Fruit fly (Drosophila melanogaster): ENCODE measurements around the gene nompC.

nompC gene

dm6 chr2L:5327266-5327621 is 18.8 kb upstream of the nompC start:
- TF ChIP-seq Hr83 (GFP tag; optimal IDR thresholded peaks at IDR 0.05; ENCODE audit: poor library complexity, severe bottlenecking) (no peak), usp (GFP tag; optimal IDR thresholded peaks at IDR 0.05) (no peak), N (GFP tag; optimal IDR thresholded peaks at IDR 0.05) (no peak), dl (GFP tag; optimal IDR thresholded peaks at IDR 0.05; ENCODE audit: insufficient read depth in 1 of 2, partially characterized antibody in 2 of 2) (no peak), psq (GFP tag; optimal IDR thresholded peaks at IDR 0.05) (no peak), Vsx2 (GFP tag; optimal IDR thresholded peaks at IDR 0.05; ENCODE audit: partially characterized antibody) (no peak), dsf (GFP tag; optimal IDR thresholded peaks at IDR 0.05; ENCODE audit: borderline replicate concordance) (no peak), lola (GFP tag; optimal IDR thresholded peaks at IDR 0.05) (no peak), fru (GFP tag; optimal IDR thresholded peaks at IDR 0.05) (no peak), CG9705 (GFP tag; optimal IDR thresholded peaks at IDR 0.05) (no peak), Mio (GFP tag; optimal IDR thresholded peaks at IDR 0.05) (no peak), sage (GFP tag; optimal IDR thresholded peaks at IDR 0.05) (no peak), Abd-B (GFP tag; optimal IDR thresholded peaks at IDR 0.05) (no peak), CrebA (GFP tag; optimal IDR thresholded peaks at IDR 0.05; ENCODE audit: borderline replicate concordance) (no peak), Hnf4 (GFP tag; optimal IDR thresholded peaks at IDR 0.05) (no peak), foxo (GFP tag; optimal IDR thresholded peaks at IDR 0.05) (no peak)

DNA sequence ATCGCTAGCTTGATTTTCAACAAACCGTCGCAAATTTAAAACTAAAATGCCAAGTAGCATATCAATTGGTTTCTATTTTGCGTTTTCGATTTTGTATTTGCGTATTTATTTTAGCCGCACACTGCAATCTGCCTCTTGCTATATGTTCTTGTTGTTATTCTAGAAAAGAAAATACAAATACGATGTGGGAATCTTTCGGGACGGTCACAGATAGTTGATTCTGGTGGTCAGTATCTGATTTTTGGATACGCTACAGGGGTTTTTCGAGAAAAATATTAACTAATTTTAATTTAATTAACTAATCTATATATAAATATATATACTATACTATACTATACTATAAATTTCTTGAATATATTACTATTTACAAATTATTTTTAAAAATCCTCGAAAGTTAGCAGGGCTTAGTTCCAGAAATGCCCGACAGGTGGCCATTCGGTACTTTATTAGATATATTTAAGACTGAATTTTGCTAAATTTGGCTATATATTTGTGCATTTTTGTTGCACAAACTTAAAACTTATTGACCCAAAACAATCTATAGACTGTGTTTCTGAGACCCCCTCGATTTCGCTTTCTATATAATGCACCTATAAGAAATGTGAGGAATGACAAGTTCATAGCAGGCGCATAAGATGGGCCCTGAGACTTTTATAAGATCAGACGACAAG is 17.0 kb upstream of the nompC start, which contains the start of gene CG14022:
Gene CG14022 (minus strand): TSS at position 51 of the 671 bp plus-strand sequence.
- no peak for TF ChIP-seq tai (GFP tag; optimal IDR thresholded peaks at IDR 0.05)
- no peak for TF ChIP-seq CrebA (GFP tag; optimal IDR thresholded peaks at IDR 0.05; ENCODE audit: borderline replicate concordance)
- no peak for TF ChIP-seq pan (optimal IDR thresholded peaks at IDR 0.05)
- no peak for TF ChIP-seq h (GFP tag; optimal IDR thresholded peaks at IDR 0.05)
- TF ChIP-seq HLH106 (tag; optimal IDR thresholded peaks at IDR 0.05) = no peak
- no peak for TF ChIP-seq dsf (GFP tag; optimal IDR thresholded peaks at IDR 0.05; ENCODE audit: borderline replicate concordance)
- no peak for TF ChIP-seq Dif (GFP tag; optimal IDR thresholded peaks at IDR 0.05; ENCODE audit: partially characterized antibody)
- TF ChIP-seq fru (GFP tag; optimal IDR thresholded peaks at IDR 0.05) = no peak
- TF ChIP-seq CG9705 (GFP tag; optimal IDR thresholded peaks at IDR 0.05) = no peak
- TF ChIP-seq lola (GFP tag; optimal IDR thresholded peaks at IDR 0.05) = no peak
- TF ChIP-seq N (GFP tag; optimal IDR thresholded peaks at IDR 0.05) = no peak
- TF ChIP-seq Jra (GFP tag; optimal IDR thresholded peaks at IDR 0.05) = no peak

- TF ChIP-seq brk (GFP tag; optimal IDR thresholded peaks at IDR 0.05) (no peak), psq (GFP tag; optimal IDR thresholded peaks at IDR 0.05) (no peak), br (GFP tag; optimal IDR thresholded peaks at IDR 0.05) (no peak), lola (GFP tag; optimal IDR thresholded peaks at IDR 0.05) (no peak), woc (GFP tag; optimal IDR thresholded peaks at IDR 0.05) (no peak), Myc (optimal IDR thresholded peaks at IDR 0.05) (no peak), Dif (GFP tag; optimal IDR thresholded peaks at IDR 0.05; ENCODE audit: partially characterized antibody) (no peak)
Observed at dm6 chr2L:5329557-5329956, 16.4 kb upstream of the nompC start, which contains the start of gene TotM. TSS of gene TotM (plus strand) at chr2L:5329857.

- no peak for TF ChIP-seq Dfd (GFP tag; optimal IDR thresholded peaks at IDR 0.05)
- no peak for TF ChIP-seq Jra (GFP tag; optimal IDR thresholded peaks at IDR 0.05)
- no peak for TF ChIP-seq dsf (GFP tag; optimal IDR thresholded peaks at IDR 0.05; ENCODE audit: borderline replicate concordance)
- no peak for TF ChIP-seq CG9705 (GFP tag; optimal IDR thresholded peaks at IDR 0.05)
- TF ChIP-seq brk (GFP tag; optimal IDR thresholded peaks at IDR 0.05) = no peak
Observed at dm6 chr2L:5332574-5332973, 13.4 kb upstream of the nompC start.

DNA sequence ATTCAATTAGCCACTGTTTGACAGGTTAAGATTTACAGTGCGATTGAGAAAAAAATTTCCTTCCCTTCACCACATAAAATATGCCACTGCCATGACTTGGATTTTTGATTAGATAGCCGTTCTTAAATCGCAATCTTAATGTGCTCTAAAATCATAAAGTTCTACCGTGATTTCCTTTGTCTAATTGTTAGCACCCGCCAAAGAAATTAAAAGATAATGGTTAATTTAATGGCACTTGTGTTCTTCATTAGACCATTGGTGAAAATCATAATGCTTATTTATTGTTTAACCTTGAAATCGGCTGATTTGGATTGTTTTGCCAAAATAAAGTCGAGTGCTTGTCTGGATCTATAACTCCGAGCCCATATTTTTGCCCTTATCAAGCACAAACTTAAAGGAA is 8.8 kb upstream of the nompC start:
- TF ChIP-seq lola (GFP tag; optimal IDR thresholded peaks at IDR 0.05) = no peak
- TF ChIP-seq ey (GFP tag; optimal IDR thresholded peaks at IDR 0.05) = no peak
- no peak for TF ChIP-seq dl (GFP tag; optimal IDR thresholded peaks at IDR 0.05; ENCODE audit: insufficient read depth in 1 of 2, partially characterized antibody in 2 of 2)
- no peak for TF ChIP-seq woc (GFP tag; optimal IDR thresholded peaks at IDR 0.05)
- TF ChIP-seq CG9705 (GFP tag; optimal IDR thresholded peaks at IDR 0.05) = no peak
- no peak for TF ChIP-seq Dfd (GFP tag; optimal IDR thresholded peaks at IDR 0.05)
- no peak for TF ChIP-seq OdsH (GFP tag; optimal IDR thresholded peaks at IDR 0.05)
- TF ChIP-seq Jra (GFP tag; optimal IDR thresholded peaks at IDR 0.05) = no peak
- TF ChIP-seq HLH106 (tag; optimal IDR thresholded peaks at IDR 0.05) = no peak
- no peak for TF ChIP-seq fru (GFP tag; optimal IDR thresholded peaks at IDR 0.05)
- no peak for TF ChIP-seq brk (GFP tag; optimal IDR thresholded peaks at IDR 0.05)
- no peak for TF ChIP-seq Mio (GFP tag; optimal IDR thresholded peaks at IDR 0.05)
- no peak for TF ChIP-seq Hr78 (GFP tag; optimal IDR thresholded peaks at IDR 0.05)
